Worm (Caenorhabditis elegans): ENCODE data around the gene R144.12.

R144.12 gene

DNA sequence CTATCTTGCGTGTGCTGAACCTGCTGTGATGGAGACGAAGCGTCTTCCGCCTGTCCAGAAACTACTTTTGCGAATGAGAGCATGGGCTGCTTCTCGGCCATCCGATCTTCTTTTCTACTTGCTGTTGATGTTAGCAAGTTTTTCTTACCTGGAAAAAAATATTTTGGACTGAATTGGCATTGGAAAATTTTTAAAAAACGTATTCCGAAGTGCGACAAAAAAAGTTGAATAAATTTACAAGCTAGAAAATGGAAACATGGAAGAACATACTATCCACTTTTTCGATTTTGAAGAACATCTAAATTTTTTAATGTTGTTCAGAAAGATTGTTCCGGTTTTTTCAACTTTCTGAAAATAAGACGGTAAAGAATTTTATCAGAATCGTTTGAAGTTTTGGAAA, 10.8 kb upstream of the R144.12 start, which contains the start of gene larp-1:
TSS of gene larp-1 (minus strand) at position 101 of the 400 bp plus-strand sequence.
- TF ChIP-seq cog-1 (tag; optimal IDR thresholded peaks at IDR 0.05): no peak
- TF ChIP-seq tab-1 (GFP tag; IDR thresholded peaks at IDR 0.05): no peak
- TF ChIP-seq T22C8.4 (GFP tag; IDR thresholded peaks at IDR 0.05): no peak
- no peak for TF ChIP-seq ztf-29 (GFP tag; IDR thresholded peaks at IDR 0.05)
- no peak for TF ChIP-seq ztf-23 (GFP tag; IDR thresholded peaks at IDR 0.05)
- no peak for TF ChIP-seq klf-2 (GFP tag; conservative IDR thresholded peaks at IDR 0.05)
- no peak for TF ChIP-seq med-1 (GFP tag; optimal IDR thresholded peaks at IDR 0.05; ENCODE audit: insufficient read depth)
- TF ChIP-seq ref-1 (GFP tag; conservative IDR thresholded peaks at IDR 0.05): no peak
- no peak for TF ChIP-seq flt-1 (GFP tag; IDR thresholded peaks at IDR 0.05)

DNA sequence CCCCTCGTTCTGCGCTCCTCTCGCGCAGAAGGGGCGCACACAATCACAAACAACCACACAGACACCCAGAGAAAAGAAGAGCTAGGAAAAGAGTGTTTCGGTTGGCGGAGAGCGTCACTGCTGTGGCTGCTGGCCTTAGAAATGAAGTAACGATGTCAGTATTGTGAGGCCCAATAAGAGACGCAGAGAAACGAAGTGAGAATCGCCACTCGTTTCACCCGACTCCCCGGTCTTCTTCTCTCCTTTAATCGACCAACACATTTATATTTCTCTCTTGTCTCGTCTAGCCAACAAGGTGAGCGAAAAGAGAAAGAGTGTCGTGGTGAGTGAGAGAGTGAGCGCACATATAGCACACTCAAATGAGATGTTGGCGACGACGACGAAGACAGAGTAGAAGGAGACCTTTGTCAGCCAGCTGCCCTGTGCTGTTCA, 7.2 kb upstream of the R144.12 start:
- TF ChIP-seq ztf-29 (GFP tag; IDR thresholded peaks at IDR 0.05): 0 out of 2 replicates have a peak, but pooled peaks have one; percentile 27
- TF ChIP-seq tab-1 (GFP tag; IDR thresholded peaks at IDR 0.05): 0 out of 2 replicates have a peak, but pooled peaks have one; percentile 21
- TF ChIP-seq ztf-23 (GFP tag; IDR thresholded peaks at IDR 0.05): peak; percentile 94
- no peak for TF ChIP-seq ref-1 (GFP tag; conservative IDR thresholded peaks at IDR 0.05)
- peak; percentile 82; the same call in 1 of the 2 replicates for TF ChIP-seq flt-1 (GFP tag; IDR thresholded peaks at IDR 0.05)
- peak; percentile 96 for TF ChIP-seq cog-1 (tag; optimal IDR thresholded peaks at IDR 0.05)

DNA sequence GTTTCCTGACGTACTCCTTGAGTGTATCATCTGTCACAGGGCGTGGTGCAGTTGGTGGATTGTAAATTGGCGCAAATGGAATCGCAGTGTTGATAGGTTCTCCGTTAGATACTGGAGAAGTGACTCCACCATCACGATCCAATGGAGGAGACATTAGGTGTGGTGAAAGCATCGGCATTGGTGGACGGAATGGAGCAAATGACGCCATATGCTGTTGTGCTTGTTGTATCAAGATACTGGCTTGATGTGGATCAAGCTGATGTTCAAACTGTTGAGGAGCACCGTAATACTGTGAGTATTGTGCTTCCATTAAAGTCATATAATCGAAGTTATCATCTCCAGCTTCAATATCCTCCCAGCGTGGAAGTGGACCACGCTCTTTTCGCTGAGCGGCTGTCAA, 5.7 kb upstream of the R144.12 start:
- TF ChIP-seq ref-1 (GFP tag; conservative IDR thresholded peaks at IDR 0.05): no peak
- no peak for TF ChIP-seq ztf-29 (GFP tag; IDR thresholded peaks at IDR 0.05)
- no peak for TF ChIP-seq med-1 (GFP tag; optimal IDR thresholded peaks at IDR 0.05; ENCODE audit: insufficient read depth)

DNA sequence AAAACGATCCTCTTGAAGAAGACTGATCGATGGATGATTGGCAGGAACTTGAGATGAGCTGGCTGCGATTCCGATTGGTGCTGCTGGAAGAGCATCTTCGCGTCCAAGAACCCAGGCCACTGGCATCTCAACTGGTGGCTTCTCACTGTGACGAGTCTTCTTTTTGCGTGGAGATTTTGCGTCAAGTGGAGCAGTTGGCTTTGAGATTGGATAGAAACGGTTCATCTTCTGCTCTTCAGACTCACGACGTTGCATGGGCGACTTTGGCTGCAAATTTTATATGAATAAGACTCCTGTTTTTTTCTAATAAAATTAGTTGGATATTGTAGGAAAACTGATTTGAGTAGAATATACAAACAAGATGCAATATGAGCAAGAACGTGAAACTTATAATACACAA, 3.9 kb upstream of the R144.12 start:
- TF ChIP-seq flt-1 (GFP tag; IDR thresholded peaks at IDR 0.05): no peak
- no peak for TF ChIP-seq cog-1 (tag; optimal IDR thresholded peaks at IDR 0.05)
- TF ChIP-seq ztf-29 (GFP tag; IDR thresholded peaks at IDR 0.05): no peak
- no peak for TF ChIP-seq T22C8.4 (GFP tag; IDR thresholded peaks at IDR 0.05)
- no peak for TF ChIP-seq ztf-23 (GFP tag; IDR thresholded peaks at IDR 0.05)
- TF ChIP-seq klf-2 (GFP tag; conservative IDR thresholded peaks at IDR 0.05): no peak
- TF ChIP-seq tab-1 (GFP tag; IDR thresholded peaks at IDR 0.05): no peak
- TF ChIP-seq ref-1 (GFP tag; conservative IDR thresholded peaks at IDR 0.05): no peak
- TF ChIP-seq med-1 (GFP tag; optimal IDR thresholded peaks at IDR 0.05; ENCODE audit: insufficient read depth): no peak

DNA sequence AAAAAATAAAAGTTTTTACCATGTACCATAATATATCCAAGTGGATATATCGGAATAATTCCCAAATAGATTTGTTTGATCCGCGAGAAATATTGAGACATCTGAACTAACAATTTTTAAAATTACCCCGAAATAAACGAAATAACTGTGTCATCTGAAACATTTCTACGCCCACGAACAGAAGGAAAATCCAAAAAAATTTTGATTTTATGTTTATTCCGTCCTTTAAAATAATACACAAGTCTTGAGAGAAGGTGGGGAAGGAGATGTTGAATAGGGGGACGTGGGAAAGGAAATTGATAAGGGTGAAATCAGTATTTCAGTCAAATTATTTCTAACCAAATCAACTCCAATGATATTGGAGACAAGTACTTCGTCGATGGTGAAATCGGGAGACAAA, 1.9 kb upstream of the R144.12 start, which contains the start of gene R144.11:
TSS of gene R144.11 (minus strand) at position 101 of the 400 bp plus-strand sequence.
- no peak for TF ChIP-seq klf-2 (GFP tag; conservative IDR thresholded peaks at IDR 0.05)
- no peak for TF ChIP-seq ztf-29 (GFP tag; IDR thresholded peaks at IDR 0.05)
- no peak for TF ChIP-seq flt-1 (GFP tag; IDR thresholded peaks at IDR 0.05)
- TF ChIP-seq cog-1 (tag; optimal IDR thresholded peaks at IDR 0.05): no peak
- no peak for TF ChIP-seq tab-1 (GFP tag; IDR thresholded peaks at IDR 0.05)
- TF ChIP-seq med-1 (GFP tag; optimal IDR thresholded peaks at IDR 0.05; ENCODE audit: insufficient read depth): no peak
- TF ChIP-seq ref-1 (GFP tag; conservative IDR thresholded peaks at IDR 0.05): no peak
- TF ChIP-seq ztf-23 (GFP tag; IDR thresholded peaks at IDR 0.05): no peak
- no peak for TF ChIP-seq T22C8.4 (GFP tag; IDR thresholded peaks at IDR 0.05)

DNA sequence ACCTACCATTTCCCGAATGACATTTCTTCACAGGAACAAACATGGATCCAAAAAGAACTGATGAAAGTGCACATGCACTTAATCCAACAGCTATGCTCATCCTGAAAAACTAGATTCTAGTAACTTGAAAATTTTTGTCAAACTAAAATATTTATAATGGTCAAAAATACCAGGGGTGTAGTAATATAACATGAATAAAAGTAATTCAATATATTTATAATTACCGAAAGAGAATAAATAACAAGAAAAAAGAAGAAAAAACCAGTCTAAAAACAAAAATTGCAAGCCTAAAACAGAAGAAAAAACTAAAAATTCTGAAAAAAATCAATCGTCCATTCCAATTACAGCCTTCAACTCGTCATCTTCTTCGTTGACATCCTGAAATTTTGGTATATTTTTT, 2.2 kb downstream of the R144.12 start, which contains the start of gene R144.6:
TSS of gene R144.6 (minus strand) at position 101 of the 400 bp plus-strand sequence.
- TF ChIP-seq T22C8.4 (GFP tag; IDR thresholded peaks at IDR 0.05): no peak
- no peak for TF ChIP-seq klf-2 (GFP tag; conservative IDR thresholded peaks at IDR 0.05)
- TF ChIP-seq tab-1 (GFP tag; IDR thresholded peaks at IDR 0.05): no peak
- TF ChIP-seq cog-1 (tag; optimal IDR thresholded peaks at IDR 0.05): no peak
- no peak for TF ChIP-seq med-1 (GFP tag; optimal IDR thresholded peaks at IDR 0.05; ENCODE audit: insufficient read depth)
- TF ChIP-seq ztf-29 (GFP tag; IDR thresholded peaks at IDR 0.05): no peak
- TF ChIP-seq ref-1 (GFP tag; conservative IDR thresholded peaks at IDR 0.05): no peak
- no peak for TF ChIP-seq flt-1 (GFP tag; IDR thresholded peaks at IDR 0.05)
- TF ChIP-seq ztf-23 (GFP tag; IDR thresholded peaks at IDR 0.05): no peak

DNA sequence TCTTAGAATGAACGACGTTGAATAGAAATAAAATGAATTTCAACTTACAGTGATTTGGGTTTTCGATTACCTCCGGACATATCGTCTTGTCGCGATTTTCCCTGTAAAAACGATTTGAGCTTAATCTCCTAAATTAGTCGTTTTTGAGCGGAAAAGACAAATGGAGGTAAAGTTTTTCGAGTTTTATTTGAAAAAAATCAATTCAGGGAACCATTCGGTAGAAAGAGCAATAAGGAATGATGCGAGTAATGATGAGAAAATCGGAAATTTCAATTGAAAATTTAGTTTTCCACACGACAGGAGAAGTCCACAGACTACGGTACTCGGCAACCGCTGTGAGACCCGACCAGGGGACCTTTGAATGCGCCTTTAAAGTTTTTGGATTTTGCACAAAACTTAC, 4.5 kb downstream of the R144.12 start, which contains the start of gene R144.10:
TSS of gene R144.10 (minus strand) at position 101 of the 400 bp plus-strand sequence.
- TF ChIP-seq tab-1 (GFP tag; IDR thresholded peaks at IDR 0.05) (no peak), ztf-29 (GFP tag; IDR thresholded peaks at IDR 0.05) (no peak), ref-1 (GFP tag; conservative IDR thresholded peaks at IDR 0.05) (no peak), klf-2 (GFP tag; conservative IDR thresholded peaks at IDR 0.05) (no peak), T22C8.4 (GFP tag; IDR thresholded peaks at IDR 0.05) (no peak), ztf-23 (GFP tag; IDR thresholded peaks at IDR 0.05) (no peak), flt-1 (GFP tag; IDR thresholded peaks at IDR 0.05) (no peak), med-1 (GFP tag; optimal IDR thresholded peaks at IDR 0.05; ENCODE audit: insufficient read depth) (no peak), cog-1 (tag; optimal IDR thresholded peaks at IDR 0.05) (no peak)

DNA sequence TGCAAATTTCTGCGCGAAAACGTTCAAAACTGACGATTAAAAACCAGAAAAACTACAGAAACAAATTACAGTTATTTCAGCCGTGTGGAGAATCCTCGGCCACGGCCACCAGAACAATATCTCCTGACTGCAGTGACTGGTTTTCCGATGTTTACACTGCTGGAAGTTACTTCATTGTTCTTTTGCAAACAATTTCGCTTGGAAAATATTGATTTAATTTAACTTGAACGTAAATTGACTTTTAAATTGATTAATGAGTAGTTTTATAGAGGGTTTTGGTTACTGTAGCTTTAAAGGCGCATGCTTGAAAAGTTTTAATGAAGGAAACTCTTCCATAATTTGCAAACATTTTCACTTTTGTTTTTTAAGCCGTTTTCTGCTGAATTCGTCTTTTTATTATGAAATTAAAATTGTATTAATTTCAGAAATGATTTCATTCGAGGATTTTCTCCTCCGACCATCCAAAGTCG, 7.8 kb downstream of the R144.12 start, which contains the start of gene smcr-8:
TSS of gene smcr-8 (plus strand) at position 420 of the 470 bp plus-strand sequence.
- no peak for TF ChIP-seq T22C8.4 (GFP tag; IDR thresholded peaks at IDR 0.05)
- no peak for TF ChIP-seq ztf-23 (GFP tag; IDR thresholded peaks at IDR 0.05)
- TF ChIP-seq ztf-29 (GFP tag; IDR thresholded peaks at IDR 0.05): no peak
- no peak for TF ChIP-seq flt-1 (GFP tag; IDR thresholded peaks at IDR 0.05)
- no peak for TF ChIP-seq klf-2 (GFP tag; conservative IDR thresholded peaks at IDR 0.05)
- no peak for TF ChIP-seq med-1 (GFP tag; optimal IDR thresholded peaks at IDR 0.05; ENCODE audit: insufficient read depth)
- TF ChIP-seq ref-1 (GFP tag; conservative IDR thresholded peaks at IDR 0.05): no peak
- TF ChIP-seq tab-1 (GFP tag; IDR thresholded peaks at IDR 0.05): no peak
- no peak for TF ChIP-seq cog-1 (tag; optimal IDR thresholded peaks at IDR 0.05)

DNA sequence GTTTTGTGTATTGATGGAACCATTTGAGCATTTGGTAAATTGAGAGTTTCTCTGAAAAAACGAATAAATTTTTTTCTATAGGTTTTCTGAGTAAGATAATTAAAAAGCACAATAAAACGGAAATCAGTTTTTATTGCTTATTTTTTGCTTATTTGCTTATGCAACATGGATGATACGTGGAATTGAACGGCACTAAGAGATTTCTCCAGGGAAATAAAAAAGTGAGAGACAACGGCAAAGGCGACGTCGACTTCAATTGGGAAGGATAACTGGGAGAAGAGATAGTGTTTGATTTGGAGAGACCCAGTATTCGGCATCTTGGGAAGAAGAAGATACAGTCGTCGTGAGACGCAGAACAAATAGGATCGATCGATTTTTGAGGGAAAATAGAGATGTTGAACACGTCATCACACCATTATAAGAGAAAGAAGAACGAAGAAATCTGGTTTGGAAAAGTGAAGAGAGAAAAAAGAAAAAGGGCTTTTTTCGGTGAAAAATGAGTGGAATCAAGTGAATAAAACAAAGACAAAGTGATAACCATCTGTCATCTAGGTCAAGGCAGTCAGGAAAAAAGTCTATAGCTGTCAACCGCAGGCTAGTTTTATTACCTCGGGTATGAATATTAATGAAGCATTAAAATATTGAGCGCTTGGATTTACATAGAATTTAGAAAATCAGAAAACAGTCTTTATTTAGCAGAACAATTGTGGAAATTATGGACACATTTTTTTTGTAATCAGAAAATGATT, 8.5 kb downstream of the R144.12 start, which contains the start of gene tmem-131:
TSS of gene tmem-131 (minus strand) at position 51 of the 749 bp plus-strand sequence.
- TF ChIP-seq med-1 (GFP tag; optimal IDR thresholded peaks at IDR 0.05; ENCODE audit: insufficient read depth): no peak
- TF ChIP-seq tab-1 (GFP tag; IDR thresholded peaks at IDR 0.05): no peak
- TF ChIP-seq flt-1 (GFP tag; IDR thresholded peaks at IDR 0.05): no peak
- peak; percentile 57; the same call in 1 of the 2 replicates for TF ChIP-seq T22C8.4 (GFP tag; IDR thresholded peaks at IDR 0.05)
